Fruit fly (Drosophila melanogaster): Measurements from ENCODE around the gene CG4995.
A peak's percentile ranks its signal among the peaks of the same experiment; 100 is the strongest.

CG4995 gene

dm6 chr2L:10372297-10372696 lies 50.0 kb downstream of the CG4995 start (continued):
- TF ChIP-seq dysf (GFP tag; IDR thresholded peaks at IDR 0.05) = 0 out of 3 replicates have a peak, but pooled peaks have one; percentile 28
- no peak for TF ChIP-seq so (GFP tag; IDR thresholded peaks at IDR 0.05)

DNA sequence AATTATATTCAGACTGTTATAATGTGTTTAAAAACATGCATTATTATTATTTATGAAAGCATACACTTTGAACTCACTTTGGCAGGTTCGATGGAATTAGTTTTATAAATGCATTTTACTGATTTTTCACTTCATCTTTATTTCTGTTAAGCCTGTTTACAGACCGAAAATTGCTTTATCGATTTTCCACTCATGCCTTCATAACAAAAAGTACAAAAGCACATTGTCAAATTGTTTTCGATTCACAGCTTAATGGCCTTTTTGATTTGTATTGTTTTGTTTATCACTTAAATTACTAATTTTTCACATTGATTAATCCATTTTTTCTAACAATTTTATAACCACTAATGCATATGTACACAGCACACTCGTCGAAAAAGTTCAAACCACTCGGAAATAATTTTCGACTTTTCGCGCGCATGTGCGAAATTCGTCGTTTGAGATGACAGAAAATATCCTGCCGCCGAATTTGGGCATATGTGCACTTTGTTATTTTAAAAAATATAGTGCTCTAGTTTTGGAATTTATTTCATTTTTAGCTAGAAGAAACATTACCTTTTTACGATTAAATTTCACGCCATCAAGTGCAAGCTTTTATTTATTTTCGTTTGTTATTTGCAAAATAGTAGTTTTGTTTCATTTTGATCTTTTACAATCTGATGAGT lies 51.5 kb downstream of the CG4995 start, which contains the start of gene rho-5:
TSS of gene rho-5 (minus strand) at position 296 of the 665 bp plus-strand sequence.
- TF ChIP-seq prd (optimal IDR thresholded peaks at IDR 0.05) (no peak), prd (GFP tag; IDR thresholded peaks at IDR 0.05) (no peak), Sry-δ (GFP tag; optimal IDR thresholded peaks at IDR 0.05) (peak; percentile 40), CG17359 (tag; optimal IDR thresholded peaks at IDR 0.05) (no peak), cas (GFP tag; IDR thresholded peaks at IDR 0.05) (no peak), CG6765 (GFP tag; optimal IDR thresholded peaks at IDR 0.05) (no peak), CG7963 (GFP tag; IDR thresholded peaks at IDR 0.05; ENCODE audit: partially characterized antibody) (no peak), eve (GFP tag; optimal IDR thresholded peaks at IDR 0.05) (no peak), Rx (GFP tag; IDR thresholded peaks at IDR 0.05) (no peak), CG14014 (GFP tag; IDR thresholded peaks at IDR 0.05) (no peak), eyg (GFP tag; optimal IDR thresholded peaks at IDR 0.05) (no peak), BEAF-32 (GFP tag; optimal IDR thresholded peaks at IDR 0.05) (peak; percentile 8), CG17385 (GFP tag; optimal IDR thresholded peaks at IDR 0.05) (no peak), CG17328 (GFP tag; IDR thresholded peaks at IDR 0.05) (0 out of 2 replicates have a peak, but pooled peaks have one; percentile 28), CG12219 (GFP tag; optimal IDR thresholded peaks at IDR 0.05) (no peak), gsb (GFP tag; IDR thresholded peaks at IDR 0.05) (no peak), Blimp-1 (GFP tag; optimal IDR thresholded peaks at IDR 0.05) (no peak), slbo (GFP tag; IDR thresholded peaks at IDR 0.05) (peak; percentile 34; the same call in 1 of the 2 replicates), mam (GFP tag; optimal IDR thresholded peaks at IDR 0.05) (peak; percentile 5), Hsf (GFP tag; optimal IDR thresholded peaks at IDR 0.05) (no peak), CG4707 (GFP tag; optimal IDR thresholded peaks at IDR 0.05) (no peak), CG11398 (GFP tag; optimal IDR thresholded peaks at IDR 0.05) (no peak), lilli (GFP tag; optimal IDR thresholded peaks at IDR 0.05) (peak; percentile 15), Jarid2 (GFP tag; optimal IDR thresholded peaks at IDR 0.05) (no peak), croc (GFP tag; conservative IDR thresholded peaks at IDR 0.05) (no peak), lmd (GFP tag; IDR thresholded peaks at IDR 0.05) (no peak), CG9797 (GFP tag; optimal IDR thresholded peaks at IDR 0.05) (no peak), CG15011 (GFP tag; optimal IDR thresholded peaks at IDR 0.05) (no peak), HLH54F (GFP tag; optimal IDR thresholded peaks at IDR 0.05) (no peak), schlank (tag; optimal IDR thresholded peaks at IDR 0.05) (no peak), MESR4 (GFP tag; optimal IDR thresholded peaks at IDR 0.05) (peak; percentile 7), E2f2 (GFP tag; IDR thresholded peaks at IDR 0.05) (no peak), CG1792 (GFP tag; optimal IDR thresholded peaks at IDR 0.05) (no peak), row (GFP tag; IDR thresholded peaks at IDR 0.05) (peak; percentile 60), CG11695 (GFP tag; IDR thresholded peaks at IDR 0.05) (no peak), CG11093 (GFP tag; IDR thresholded peaks at IDR 0.05) (no peak), CG4617 (GFP tag; optimal IDR thresholded peaks at IDR 0.05; ENCODE audit: borderline replicate concordance) (no peak), CG30020 (tag; optimal IDR thresholded peaks at IDR 0.05) (peak; percentile 13), CG4730 (GFP tag; IDR thresholded peaks at IDR 0.05) (no peak), Rfx (GFP tag; IDR thresholded peaks at IDR 0.05) (peak; percentile 45; the same call in 1 of the 2 replicates), CG18011 (GFP tag; optimal IDR thresholded peaks at IDR 0.05) (no peak), ftz-f1 (GFP tag; optimal IDR thresholded peaks at IDR 0.05) (no peak), D19B (GFP tag; optimal IDR thresholded peaks at IDR 0.05) (peak; percentile 65), sens (GFP tag) (peak; percentile 53), CG2120 (GFP tag; optimal IDR thresholded peaks at IDR 0.05) (peak; percentile 50), Hmx (GFP tag; optimal IDR thresholded peaks at IDR 0.05) (no peak), CG32772 (GFP tag; IDR thresholded peaks at IDR 0.05) (no peak), B-H1 (GFP tag; IDR thresholded peaks at IDR 0.05) (no peak)
